Fruit fly (Drosophila melanogaster) whole organism, prepupa: Measurements from ENCODE around the gene CG16727.

Source experiments
- CG10631 ChIP-seq: fragments of 200-800 bp; sonication (Bioruptor generic); optimal IDR thresholded peaks from 2 replicates; lab custom pipeline; 2016; ENCODE audit warnings: missing biosample characterization, missing genetic modification characterization
- CG11902 ChIP-seq: fragments of 200-800 bp; sonication (Bioruptor generic); optimal IDR thresholded peaks from 3 replicates; lab custom pipeline; 2016; ENCODE audit warnings: missing biosample characterization, missing genetic modification characterization
- CG15336 ChIP-seq: fragments of 200-800 bp; sonication (Bioruptor generic); IDR thresholded peaks from 2 replicates; pipeline ENCODE4 v1.3.6; 2022; ENCODE audit warnings: missing biosample characterization, missing genetic modification characterization
- CG1621 ChIP-seq: fragments of 200-800 bp; sonication (Bioruptor generic); optimal IDR thresholded peaks from 3 replicates; lab custom pipeline; 2018; ENCODE audit warnings: missing biosample characterization, mild to moderate bottlenecking, missing genetic modification characterization
- CG4318 ChIP-seq: fragments of 200-800 bp; sonication (Bioruptor generic); optimal IDR thresholded peaks from 3 replicates; lab custom pipeline; 2017; ENCODE audit warnings: missing biosample characterization, mild to moderate bottlenecking, missing genetic modification characterization
- CG8319 ChIP-seq: fragments of 200-800 bp; sonication (Bioruptor generic); optimal IDR thresholded peaks from 3 replicates; lab custom pipeline; 2016; ENCODE audit warnings: missing biosample characterization, missing genetic modification characterization
- Hr4 ChIP-seq: fragments of 200-800 bp; sonication (Bioruptor generic); optimal IDR thresholded peaks from 3 replicates; lab custom pipeline; 2016; ENCODE audit warnings: missing biosample characterization, missing genetic modification characterization
- dsx ChIP-seq: fragments of 200-800 bp; optimal IDR thresholded peaks from 3 replicates; lab custom pipeline; 2019; ENCODE audit warnings: missing biosample characterization, mild to moderate bottlenecking, missing genetic modification characterization, moderate library complexity; ENCODE audit not compliant: poor library complexity, severe bottlenecking
- fd59A ChIP-seq: fragments of 200-800 bp; sonication (Bioruptor generic); optimal IDR thresholded peaks from 2 replicates; lab custom pipeline; 2017; ENCODE audit warnings: missing biosample characterization, mild to moderate bottlenecking, missing genetic modification characterization, missing genetic modification reagents
- fkh ChIP-seq: fragments of 200-800 bp; sonication (Bioruptor generic); optimal IDR thresholded peaks from 3 replicates; lab custom pipeline; 2017; ENCODE audit warnings: missing biosample characterization, mild to moderate bottlenecking, missing genetic modification characterization, moderate library complexity
- lz ChIP-seq: fragments of 200-800 bp; sonication (Bioruptor generic); optimal IDR thresholded peaks from 3 replicates; lab custom pipeline; 2016; ENCODE audit warnings: missing biosample characterization, missing genetic modification characterization
- svp ChIP-seq: fragments of 200-800 bp; sonication (Bioruptor generic); peaks from one replicate; lab custom pipeline; 2016; ENCODE audit warnings: missing biosample characterization, missing genetic modification characterization

dm6 chr3R:19641058-19641457 lies 27.9 kb downstream of the CG16727 start:
- TF ChIP-seq CG4318 (GFP tag; lab: Kevin White, UChicago), result no peak
- no peak for TF ChIP-seq fkh (GFP tag; lab: Kevin White, UChicago)
- no peak for TF ChIP-seq CG1621 (tag; lab: Kevin White, UChicago)
- TF ChIP-seq CG11902 (GFP tag; lab: Kevin White, UChicago), result no peak
- no peak for TF ChIP-seq CG10631 (GFP tag; lab: Kevin White, UChicago)
- TF ChIP-seq fd59A, result no peak
- no peak for TF ChIP-seq CG8319 (GFP tag; lab: Kevin White, UChicago)
- peak; percentile 83 for TF ChIP-seq svp
- no peak for TF ChIP-seq lz (GFP tag; lab: Kevin White, UChicago)
- TF ChIP-seq Hr4 (GFP tag; lab: Kevin White, UChicago), result no peak
- TF ChIP-seq dsx, result no peak
- TF ChIP-seq CG15336, result no peak; the same call in 1 of the 2 replicates
